Worm (Caenorhabditis elegans): ENCODE data around the gene dnj-20.
A peak's percentile ranks its signal among the peaks of the same experiment; 100 is the strongest.

dnj-20 gene

ce11 chrII:9662160-9662559, 38.2 kb upstream of the dnj-20 start:
- TF ChIP-seq pha-2 (tag; optimal IDR thresholded peaks at IDR 0.05), result no peak
- no peak for TF ChIP-seq pax-1 (tag; optimal IDR thresholded peaks at IDR 0.05)
- no peak for TF ChIP-seq ttx-3 (tag; optimal IDR thresholded peaks at IDR 0.05)
- no peak for TF ChIP-seq hlh-8 (tag; optimal IDR thresholded peaks at IDR 0.05)
- no peak for TF ChIP-seq zip-5 (tag; optimal IDR thresholded peaks at IDR 0.05)
- TF ChIP-seq gmeb-2 (tag; optimal IDR thresholded peaks at IDR 0.05), result no peak
- no peak for TF ChIP-seq ceh-19 (GFP tag; optimal IDR thresholded peaks at IDR 0.05)
- TF ChIP-seq unc-42 (tag; optimal IDR thresholded peaks at IDR 0.05), result no peak
- TF ChIP-seq lin-11 (tag; optimal IDR thresholded peaks at IDR 0.05), result no peak
- no peak for TF ChIP-seq ceh-30 (tag; optimal IDR thresholded peaks at IDR 0.05)
- TF ChIP-seq pha-4 (tag; optimal IDR thresholded peaks at IDR 0.05), result no peak

- TF ChIP-seq ceh-48 (tag; optimal IDR thresholded peaks at IDR 0.05) (no peak), ceh-19 (GFP tag; optimal IDR thresholded peaks at IDR 0.05) (no peak), hlh-13 (GFP tag; optimal IDR thresholded peaks at IDR 0.05) (no peak)
Measured at ce11 chrII:9660379-9660778, 36.4 kb upstream of the dnj-20 start, which contains the start of gene ZK1320.3. Gene ZK1320.3 (minus strand): TSS chrII:9660419.

- TF ChIP-seq hlh-6 (tag; optimal IDR thresholded peaks at IDR 0.05) (no peak), nfya-1 (tag; optimal IDR thresholded peaks at IDR 0.05) (no peak)
Measured at ce11 chrII:9658915-9659314, 34.9 kb upstream of the dnj-20 start, which contains the start of gene ZK1320.2. Gene ZK1320.2 (minus strand): TSS chrII:9659002.

- TF ChIP-seq elt-2 (tag; optimal IDR thresholded peaks at IDR 0.05) (peak; percentile 19), ceh-48 (tag; optimal IDR thresholded peaks at IDR 0.05) (no peak)
Measured at ce11 chrII:9656210-9656755, 32.3 kb upstream of the dnj-20 start, which contains the start of gene gstk-1. Gene gstk-1 (plus strand): TSS chrII:9656705.

ce11 chrII:9655530-9656139, 31.7 kb upstream of the dnj-20 start, which contains the start of gene ZK1307.1:
Gene ZK1307.1 (minus strand): TSS chrII:9655580.
- TF ChIP-seq ttx-3 (tag; optimal IDR thresholded peaks at IDR 0.05) (no peak), elt-2 (tag; optimal IDR thresholded peaks at IDR 0.05) (peak; percentile 29)

- TF ChIP-seq pha-2 (tag; optimal IDR thresholded peaks at IDR 0.05) (no peak), F13H6.1 (tag; optimal IDR thresholded peaks at IDR 0.05) (no peak), pag-3 (tag; optimal IDR thresholded peaks at IDR 0.05; ENCODE audit: borderline replicate concordance) (no peak), unc-3 (GFP tag; conservative IDR thresholded peaks at IDR 0.05) (no peak), unc-3 (tag; optimal IDR thresholded peaks at IDR 0.05) (no peak), gmeb-2 (tag; optimal IDR thresholded peaks at IDR 0.05) (no peak), dmd-4 (tag; optimal IDR thresholded peaks at IDR 0.05; ENCODE audit: borderline replicate concordance) (no peak), zip-5 (tag; optimal IDR thresholded peaks at IDR 0.05) (no peak), npax-4 (tag; optimal IDR thresholded peaks at IDR 0.05) (no peak), ceh-22 (tag; optimal IDR thresholded peaks at IDR 0.05) (no peak), T23F11.4 (GFP tag; optimal IDR thresholded peaks at IDR 0.05) (no peak), ceh-9 (tag; optimal IDR thresholded peaks at IDR 0.05) (no peak), C38D4.7 (GFP tag; optimal IDR thresholded peaks at IDR 0.05) (no peak)
Measured at ce11 chrII:9653679-9654078, 29.7 kb upstream of the dnj-20 start, which contains the start of gene ZK1307.2. Gene ZK1307.2 (minus strand): TSS chrII:9653952.

ce11 chrII:9652919-9653318, 28.9 kb upstream of the dnj-20 start, which contains the start of gene ZK1307.3:
Gene ZK1307.3 (minus strand): TSS chrII:9653019.
- no peak for TF ChIP-seq ets-4 (tag; optimal IDR thresholded peaks at IDR 0.05)
- TF ChIP-seq nhr-11 (tag; optimal IDR thresholded peaks at IDR 0.05), result no peak
- TF ChIP-seq che-1 (tag; optimal IDR thresholded peaks at IDR 0.05), result no peak
- TF ChIP-seq pag-3 (tag; optimal IDR thresholded peaks at IDR 0.05; ENCODE audit: borderline replicate concordance), result no peak
- TF ChIP-seq tbx-2 (tag; optimal IDR thresholded peaks at IDR 0.05), result no peak
- TF ChIP-seq fax-1 (tag; optimal IDR thresholded peaks at IDR 0.05), result no peak
- no peak for TF ChIP-seq hlh-13 (GFP tag; optimal IDR thresholded peaks at IDR 0.05)
- TF ChIP-seq ceh-31 (tag; optimal IDR thresholded peaks at IDR 0.05), result no peak
- TF ChIP-seq ceh-24 (tag; optimal IDR thresholded peaks at IDR 0.05), result no peak
- no peak for TF ChIP-seq pha-2 (tag; optimal IDR thresholded peaks at IDR 0.05)
- TF ChIP-seq ref-2 (tag; optimal IDR thresholded peaks at IDR 0.05), result no peak
- TF ChIP-seq ceh-9 (tag; optimal IDR thresholded peaks at IDR 0.05), result no peak
- TF ChIP-seq T23F11.4 (GFP tag; optimal IDR thresholded peaks at IDR 0.05), result no peak
- no peak for TF ChIP-seq Y22D7AL.16 (tag; optimal IDR thresholded peaks at IDR 0.05)
- no peak for TF ChIP-seq ttx-3 (tag; optimal IDR thresholded peaks at IDR 0.05)
- no peak for TF ChIP-seq unc-42 (tag; optimal IDR thresholded peaks at IDR 0.05)
- no peak for TF ChIP-seq fkh-6 (tag; optimal IDR thresholded peaks at IDR 0.05)
